Worm (Caenorhabditis elegans) whole organism, late embryonic: ENCODE results near the gene gfi-3.
A peak's percentile ranks its signal among the peaks of the same experiment; 100 is the strongest.

Experiments
- C08G9.2 ChIP-seq: sonication (generic microtip); optimal IDR thresholded peaks from 2 replicates; lab custom pipeline; 2016; ENCODE audit warnings: mild to moderate bottlenecking, missing genetic modification characterization, moderate library complexity, missing compliant biosample characterization
- K02D7.2 ChIP-seq: sonication (generic microtip); optimal IDR thresholded peaks from 2 replicates; lab custom pipeline; 2017; ENCODE audit warnings: mild to moderate bottlenecking, missing genetic modification characterization, missing compliant biosample characterization
- K09A11.1 ChIP-seq: sonication (generic microtip); optimal IDR thresholded peaks from 2 replicates; lab custom pipeline; 2017; ENCODE audit warnings: antibody characterized with exemption, mild to moderate bottlenecking, missing genetic modification characterization, missing compliant biosample characterization; ENCODE audit not compliant: insufficient read depth
- ahr-1 ChIP-seq: sonication (generic microtip); optimal IDR thresholded peaks from 2 replicates; lab custom pipeline; 2016; ENCODE audit warnings: missing genetic modification characterization, missing compliant biosample characterization
- ama-1 ChIP-seq: fragments of 150-350 bp; optimal IDR thresholded peaks from 2 replicates; lab custom pipeline; 2014
- ceh-18 ChIP-seq: sonication (generic microtip); optimal IDR thresholded peaks from 2 replicates; lab custom pipeline; 2016; ENCODE audit warnings: missing genetic modification characterization, missing compliant biosample characterization
- ceh-2 ChIP-seq: sonication (generic microtip); optimal IDR thresholded peaks from 2 replicates; lab custom pipeline; 2016; ENCODE audit warnings: missing genotype, missing genetic modification characterization, missing compliant biosample characterization
- ceh-24 ChIP-seq: sonication (generic microtip); optimal IDR thresholded peaks from 2 replicates; lab custom pipeline; 2016; ENCODE audit warnings: mild to moderate bottlenecking, missing genetic modification characterization, missing compliant biosample characterization
- ceh-31 ChIP-seq: sonication (generic microtip); optimal IDR thresholded peaks from 2 replicates; lab custom pipeline; 2016; ENCODE audit warnings: missing genetic modification characterization, missing compliant biosample characterization
- ceh-34 ChIP-seq: sonication (generic microtip); optimal IDR thresholded peaks from 2 replicates; lab custom pipeline; 2016; ENCODE audit warnings: mild to moderate bottlenecking, missing genetic modification characterization, missing compliant biosample characterization
- ceh-48 ChIP-seq: sonication (generic microtip); optimal IDR thresholded peaks from 2 replicates; lab custom pipeline; 2016; ENCODE audit warnings: missing genetic modification characterization, inconsistent platforms, missing compliant biosample characterization
- dmd-4 ChIP-seq: sonication (generic microtip); optimal IDR thresholded peaks from 2 replicates; lab custom pipeline; 2016; ENCODE audit warnings: borderline replicate concordance, missing genetic modification characterization, missing compliant biosample characterization
- elt-2 ChIP-seq: sonication (generic microtip); optimal IDR thresholded peaks from 2 replicates; lab custom pipeline; 2016; ENCODE audit warnings: missing genetic modification reagents, missing genetic modification characterization, missing compliant biosample characterization
- ets-4 ChIP-seq: sonication (generic microtip); optimal IDR thresholded peaks from 2 replicates; lab custom pipeline; 2016; ENCODE audit warnings: missing genetic modification characterization, missing compliant biosample characterization
- fkh-6 ChIP-seq: sonication (generic microtip); optimal IDR thresholded peaks from 2 replicates; lab custom pipeline; 2016; ENCODE audit warnings: missing genetic modification characterization, missing compliant biosample characterization
- hlh-13 ChIP-seq: fragments of 200-800 bp; sonication (Bioruptor generic); optimal IDR thresholded peaks from 2 replicates; lab custom pipeline; 2018; ENCODE audit warnings: mild to moderate bottlenecking, missing genetic modification characterization, missing compliant biosample characterization
- hlh-6 ChIP-seq: sonication (generic microtip); optimal IDR thresholded peaks from 2 replicates; lab custom pipeline; 2016; ENCODE audit warnings: missing genotype, missing genetic modification characterization, missing compliant biosample characterization
- hlh-8 ChIP-seq: sonication (generic microtip); optimal IDR thresholded peaks from 2 replicates; lab custom pipeline; 2016; ENCODE audit warnings: missing genotype, missing genetic modification characterization, missing compliant biosample characterization
- lim-6 ChIP-seq: sonication (generic microtip); optimal IDR thresholded peaks from 2 replicates; lab custom pipeline; 2016; ENCODE audit warnings: missing genetic modification characterization, missing compliant biosample characterization
- madf-2 ChIP-seq: sonication (generic microtip); optimal IDR thresholded peaks from 2 replicates; lab custom pipeline; 2017; ENCODE audit warnings: missing genetic modification characterization, missing compliant biosample characterization
- mec-3 ChIP-seq: sonication (generic microtip); optimal IDR thresholded peaks from 2 replicates; lab custom pipeline; 2016; ENCODE audit warnings: borderline replicate concordance, missing genetic modification characterization, missing compliant biosample characterization
- nfya-1 ChIP-seq: sonication (generic microtip); optimal IDR thresholded peaks from 2 replicates; lab custom pipeline; 2017; ENCODE audit warnings: missing genetic modification characterization, mild to moderate bottlenecking, missing compliant biosample characterization, antibody characterized with exemption, moderate library complexity
- npax-4 ChIP-seq: sonication (generic microtip); optimal IDR thresholded peaks from 2 replicates; lab custom pipeline; 2016; ENCODE audit warnings: missing genetic modification characterization, missing compliant biosample characterization
- odd-2 ChIP-seq: sonication (generic microtip); optimal IDR thresholded peaks from 2 replicates; lab custom pipeline; 2017; ENCODE audit warnings: antibody characterized with exemption, mild to moderate bottlenecking, missing genetic modification characterization, missing compliant biosample characterization
- pag-3 ChIP-seq: sonication (generic microtip); optimal IDR thresholded peaks from 2 replicates; lab custom pipeline; 2016; ENCODE audit warnings: missing compliant biosample characterization, missing genetic modification characterization, borderline replicate concordance
- pat-9 ChIP-seq: fragments of 200-800 bp; sonication (Bioruptor generic); optimal IDR thresholded peaks from 2 replicates; lab custom pipeline; 2018; ENCODE audit warnings: mild to moderate bottlenecking, missing genetic modification characterization, moderate library complexity, missing compliant biosample characterization
- pha-4 ChIP-seq: fragments of 150-350 bp; optimal IDR thresholded peaks from 2 replicates; lab custom pipeline; 2018; ENCODE audit warnings: missing biosample characterization, missing genetic modification reagents, missing genetic modification characterization
- sdc-2 ChIP-seq: sonication (generic microtip); optimal IDR thresholded peaks from 2 replicates; lab custom pipeline; 2016; ENCODE audit warnings: missing genotype, missing genetic modification characterization, missing compliant biosample characterization
- sox-2 ChIP-seq: fragments of 200-800 bp; sonication (Bioruptor generic); IDR thresholded peaks from 2 replicates; pipeline ENCODE4 v1.3.6; 2022; ENCODE audit warnings: missing genetic modification reagents, missing genetic modification characterization, missing compliant biosample characterization
- sox-4 ChIP-seq: sonication (generic microtip); optimal IDR thresholded peaks from 2 replicates; lab custom pipeline; 2017; ENCODE audit warnings: mild to moderate bottlenecking, missing genetic modification characterization, inconsistent platforms, missing compliant biosample characterization
- tbx-7 ChIP-seq: sonication (generic microtip); optimal IDR thresholded peaks from 2 replicates; lab custom pipeline; 2016; ENCODE audit warnings: missing genotype, missing genetic modification characterization, missing compliant biosample characterization
- ttx-3 ChIP-seq: sonication (generic microtip); optimal IDR thresholded peaks from 2 replicates; lab custom pipeline; 2016; ENCODE audit warnings: missing genetic modification reagents, missing genetic modification characterization, missing compliant biosample characterization
- unc-42 ChIP-seq: sonication (generic microtip); optimal IDR thresholded peaks from 2 replicates; lab custom pipeline; 2016; ENCODE audit warnings: missing genotype, missing genetic modification characterization, missing compliant biosample characterization
- unc-55 ChIP-seq: sonication (generic microtip); optimal IDR thresholded peaks from 2 replicates; lab custom pipeline; 2017; ENCODE audit warnings: missing biosample characterization, missing genetic modification reagents, missing genetic modification characterization
- zip-5 ChIP-seq: sonication (generic microtip); optimal IDR thresholded peaks from 2 replicates; lab custom pipeline; 2016; ENCODE audit warnings: missing genetic modification characterization, missing compliant biosample characterization
- ztf-16 ChIP-seq: sonication (generic microtip); optimal IDR thresholded peaks from 2 replicates; lab custom pipeline; 2017; ENCODE audit warnings: missing genetic modification characterization, missing compliant biosample characterization

Gene gfi-3

ce11 chrX:14513462-14513861, 33.1 kb downstream of the gfi-3 start:
- TF ChIP-seq mec-3 (no peak), unc-42 (tag; lab: Kevin White, UChicago) (peak; percentile 77), ahr-1 (tag; lab: Kevin White, UChicago) (no peak), ama-1 (lab: Kevin White, UChicago) (no peak), pat-9 (tag; lab: Kevin White, UChicago) (no peak), ttx-3 (tag; lab: Kevin White, UChicago) (peak; percentile 32), pag-3 (no peak), ceh-48 (peak; percentile 95), sdc-2 (tag; lab: Kevin White, UChicago) (peak; percentile 24)

- TF ChIP-seq unc-42 (tag; lab: Kevin White, UChicago) (no peak), elt-2 (tag; lab: Kevin White, UChicago) (peak; percentile 53)
Observed at ce11 chrX:14515028-14515427, 34.7 kb downstream of the gfi-3 start, which contains the start of gene gcsh-1. gcsh-1 (minus strand) TSS chrX:14515073.

ce11 chrX:14516560-14516959, 36.2 kb downstream of the gfi-3 start, which contains the start of gene D1025.10:
D1025.10 (plus strand) TSS chrX:14516860.
- no peak for TF ChIP-seq npax-4 (tag; lab: Kevin White, UChicago)
- no peak for TF ChIP-seq ceh-18 (tag; lab: Kevin White, UChicago)

- TF ChIP-seq ceh-34 (tag; lab: Kevin White, UChicago): no peak
- no peak for TF ChIP-seq pha-4 (tag; lab: Kevin White, UChicago)
- no peak for TF ChIP-seq ama-1 (lab: Kevin White, UChicago)
- TF ChIP-seq K02D7.2: no peak
- no peak for TF ChIP-seq hlh-8 (tag; lab: Kevin White, UChicago)
- no peak for TF ChIP-seq ztf-16 (tag; lab: Kevin White, UChicago)
- no peak for TF ChIP-seq zip-5 (tag; lab: Kevin White, UChicago)
- TF ChIP-seq ceh-2 (tag; lab: Kevin White, UChicago): no peak
- TF ChIP-seq C08G9.2 (tag; lab: Kevin White, UChicago): no peak
- no peak for TF ChIP-seq ceh-31
- TF ChIP-seq lim-6 (tag; lab: Kevin White, UChicago): no peak
- TF ChIP-seq sox-4: no peak
- no peak for TF ChIP-seq dmd-4
- no peak for TF ChIP-seq sox-2 (GFP tag; lab: Robert Waterston, UW)
- TF ChIP-seq fkh-6 (tag; lab: Kevin White, UChicago): no peak
Observed at ce11 chrX:14517842-14518241, 37.5 kb downstream of the gfi-3 start.

ce11 chrX:14520463-14520862, 40.1 kb downstream of the gfi-3 start, which contains the start of gene D1025.1:
D1025.1 (plus strand) TSS chrX:14520763.
- TF ChIP-seq madf-2 (tag; lab: Kevin White, UChicago) (no peak), sox-2 (GFP tag; lab: Robert Waterston, UW) (no peak), K09A11.1 (tag; lab: Kevin White, UChicago) (no peak), hlh-8 (tag; lab: Kevin White, UChicago) (no peak), nfya-1 (no peak), dmd-4 (no peak), C08G9.2 (tag; lab: Kevin White, UChicago) (no peak), ceh-24 (tag; lab: Kevin White, UChicago) (no peak), tbx-7 (tag; lab: Kevin White, UChicago) (no peak)

- TF ChIP-seq pag-3 (no peak), lim-6 (tag; lab: Kevin White, UChicago) (no peak), hlh-6 (no peak), odd-2 (tag; lab: Kevin White, UChicago) (no peak), sdc-2 (tag; lab: Kevin White, UChicago) (no peak), ets-4 (tag; lab: Kevin White, UChicago) (no peak), madf-2 (tag; lab: Kevin White, UChicago) (no peak), ttx-3 (tag; lab: Kevin White, UChicago) (no peak), hlh-13 (GFP tag; lab: Kevin White, UChicago) (no peak), pha-4 (tag; lab: Kevin White, UChicago) (no peak), ztf-16 (tag; lab: Kevin White, UChicago) (no peak), unc-55 (no peak), sox-4 (no peak)
Observed at ce11 chrX:14523275-14523674, 42.9 kb downstream of the gfi-3 start, which contains the start of gene nspc-16. nspc-16 (plus strand) TSS chrX:14523575.
